Fruit fly (Drosophila melanogaster) whole organism, embryonic: ENCODE data around the gene Sse.
A peak's percentile ranks its signal among the peaks of the same experiment; 100 is the strongest.

ENCODE experiments used
- Adf1 ChIP-seq: fragments of 200-800 bp; sonication (Bioruptor generic); IDR thresholded peaks from 2 replicates; pipeline ENCODE4 v1.3.6; 2022; ENCODE audit warnings: missing biosample characterization, missing genetic modification characterization
- B-H1 ChIP-seq: fragments of 200-800 bp; sonication (Bioruptor generic); IDR thresholded peaks from 3 replicates; pipeline ENCODE4 v1.3.6; 2022; ENCODE audit warnings: missing biosample characterization, missing genetic modification characterization
- CG10431 ChIP-seq: fragments of 200-800 bp; sonication (Bioruptor generic); optimal IDR thresholded peaks from 3 replicates; lab custom pipeline; 2018; ENCODE audit warnings: missing biosample characterization, mild to moderate bottlenecking, missing genetic modification characterization
- CG10543 ChIP-seq: fragments of 200-800 bp; sonication (Bioruptor generic); optimal IDR thresholded peaks from 3 replicates; lab custom pipeline; 2017; ENCODE audit warnings: missing biosample characterization, mild to moderate bottlenecking, missing genetic modification characterization, moderate library complexity
- CG10565 ChIP-seq: fragments of 200-800 bp; sonication (Bioruptor generic); optimal IDR thresholded peaks from 3 replicates; lab custom pipeline; 2016; ENCODE audit warnings: missing biosample characterization, mild to moderate bottlenecking, missing genetic modification characterization
- CG12219 ChIP-seq: fragments of 200-800 bp; sonication (Bioruptor generic); optimal IDR thresholded peaks from 3 replicates; lab custom pipeline; 2018; ENCODE audit warnings: missing biosample characterization, mild to moderate bottlenecking, missing genetic modification characterization
- CG12744 ChIP-seq: fragments of 200-800 bp; sonication (Bioruptor generic); optimal IDR thresholded peaks from 2 replicates; lab custom pipeline; 2016; ENCODE audit warnings: missing biosample characterization, missing genetic modification characterization
- CG1529 ChIP-seq: fragments of 200-800 bp; sonication (Bioruptor generic); optimal IDR thresholded peaks from 3 replicates; lab custom pipeline; 2018; ENCODE audit warnings: missing biosample characterization, missing genetic modification characterization
- CG1602 ChIP-seq: fragments of 200-800 bp; sonication (Bioruptor generic); optimal IDR thresholded peaks from 3 replicates; lab custom pipeline; 2016; ENCODE audit warnings: missing biosample characterization, missing genetic modification characterization
- CG1603 ChIP-seq: fragments of 200-800 bp; sonication (Bioruptor generic); optimal IDR thresholded peaks from 2 replicates; lab custom pipeline; 2019; ENCODE audit warnings: missing biosample characterization, mild to moderate bottlenecking, missing genetic modification characterization, moderate library complexity
- CG16813 ChIP-seq: fragments of 200-800 bp; sonication (Bioruptor generic); IDR thresholded peaks from 3 replicates; pipeline ENCODE4 v1.3.6; 2022; ENCODE audit warnings: missing biosample characterization, missing genetic modification characterization; ENCODE audit not compliant: partially characterized antibody
- CG17186 ChIP-seq: fragments of 200-800 bp; sonication (Bioruptor generic); optimal IDR thresholded peaks from 3 replicates; lab custom pipeline; 2017; ENCODE audit warnings: missing biosample characterization, missing genetic modification reagents, missing genetic modification characterization
- CG17912 ChIP-seq: fragments of 200-800 bp; sonication (Bioruptor generic); optimal IDR thresholded peaks from 2 replicates; lab custom pipeline; 2018; ENCODE audit warnings: missing biosample characterization, mild to moderate bottlenecking, missing genetic modification characterization
- CG18262 ChIP-seq: fragments of 200-800 bp; optimal IDR thresholded peaks from 3 replicates; lab custom pipeline; 2019; ENCODE audit warnings: missing biosample characterization, mild to moderate bottlenecking, missing genetic modification characterization, moderate library complexity
- CG2129 ChIP-seq: fragments of 200-800 bp; sonication (Bioruptor generic); IDR thresholded peaks from 2 replicates; pipeline ENCODE4 v1.3.6; 2022; ENCODE audit warnings: missing biosample characterization, missing genetic modification characterization; ENCODE audit not compliant: partially characterized antibody
- CG6791 ChIP-seq: fragments of 200-800 bp; sonication (Bioruptor generic); IDR thresholded peaks from 3 replicates; pipeline ENCODE4 v1.3.6; 2022; ENCODE audit warnings: missing biosample characterization, missing genetic modification characterization; ENCODE audit not compliant: partially characterized antibody
- CG6813 ChIP-seq: fragments of 200-800 bp; sonication (Bioruptor generic); optimal IDR thresholded peaks from 2 replicates; lab custom pipeline; 2017; ENCODE audit warnings: missing biosample characterization, missing genetic modification characterization, mild to moderate bottlenecking, moderate library complexity, missing genetic modification reagents
- CG7928 ChIP-seq: fragments of 200-800 bp; sonication (Bioruptor generic); optimal IDR thresholded peaks from 2 replicates; lab custom pipeline; 2017; ENCODE audit warnings: missing biosample characterization, mild to moderate bottlenecking, missing genetic modification characterization
- CG7963 ChIP-seq: fragments of 200-800 bp; sonication (Bioruptor generic); IDR thresholded peaks from 3 replicates; pipeline ENCODE4 v1.3.6; 2022; ENCODE audit warnings: missing biosample characterization, missing genetic modification characterization; ENCODE audit not compliant: partially characterized antibody
- CG8281 ChIP-seq: fragments of 200-800 bp; sonication (Bioruptor generic); optimal IDR thresholded peaks from 2 replicates; lab custom pipeline; 2018; ENCODE audit warnings: missing biosample characterization, mild to moderate bottlenecking, missing genetic modification characterization, moderate library complexity
- CG9609 ChIP-seq: fragments of 200-800 bp; sonication (Bioruptor generic); optimal IDR thresholded peaks from 3 replicates; lab custom pipeline; 2016; ENCODE audit warnings: missing biosample characterization, missing genetic modification characterization
- CHES-1-like ChIP-seq: fragments of 200-800 bp; sonication (Bioruptor generic); optimal IDR thresholded peaks from 2 replicates; lab custom pipeline; 2016; ENCODE audit warnings: missing biosample characterization, missing genetic modification characterization
- CTCF ChIP-seq: fragments of 200-800 bp; sonication (Bioruptor generic); optimal IDR thresholded peaks from 2 replicates; lab custom pipeline; 2017; ENCODE audit warnings: missing biosample characterization, mild to moderate bottlenecking, missing genetic modification characterization, moderate library complexity
- Dp ChIP-seq: fragments of 200-800 bp; sonication (Bioruptor generic); optimal IDR thresholded peaks from 2 replicates; lab custom pipeline; 2018; ENCODE audit warnings: missing biosample characterization, mild to moderate bottlenecking, missing genetic modification characterization, moderate library complexity
- HmgZ ChIP-seq: fragments of 200-800 bp; sonication (Bioruptor generic); optimal IDR thresholded peaks from 2 replicates; lab custom pipeline; 2018; ENCODE audit warnings: missing biosample characterization, mild to moderate bottlenecking, missing genetic modification characterization
- Nf-YC ChIP-seq: fragments of 200-800 bp; optimal IDR thresholded peaks from 3 replicates; lab custom pipeline; 2019; ENCODE audit warnings: missing biosample characterization, mild to moderate bottlenecking, missing genetic modification characterization, moderate library complexity
- Oli ChIP-seq: fragments of 200-800 bp; sonication (Bioruptor generic); optimal IDR thresholded peaks from 2 replicates; lab custom pipeline; 2018; ENCODE audit warnings: missing biosample characterization, mild to moderate bottlenecking, missing genetic modification characterization, moderate library complexity
- Poxn ChIP-seq: fragments of 200-800 bp; sonication (Bioruptor generic); IDR thresholded peaks from 2 replicates; pipeline ENCODE4 v1.3.6; 2022; ENCODE audit warnings: missing biosample characterization, missing genetic modification characterization
- Scr ChIP-seq: fragments of 200-800 bp; sonication (Bioruptor generic); IDR thresholded peaks from 2 replicates; pipeline ENCODE4 v1.3.6; 2022; ENCODE audit warnings: missing biosample characterization, missing genetic modification characterization; ENCODE audit not compliant: partially characterized antibody
- Sin3A ChIP-seq: fragments of >200 bp; optimal IDR thresholded peaks from 2 replicates; lab custom pipeline; 2018
- Sox102F ChIP-seq: fragments of 200-800 bp; sonication (Bioruptor generic); optimal IDR thresholded peaks from 2 replicates; lab custom pipeline; 2018; ENCODE audit warnings: missing biosample characterization, mild to moderate bottlenecking, missing genetic modification characterization, moderate library complexity
- Trl ChIP-seq, 3 experiments: fragments of >200 bp in 2 of 3; fragments of 200-800 bp in 1 of 3; sonication (Bioruptor generic) in 1 of 3; optimal IDR thresholded peaks; 2 replicates in 1 of 3; 3 replicates in 2 of 3; lab custom pipeline; 2016 to 2017; ENCODE audit warnings: missing biosample characterization in 1 of 3, missing genetic modification characterization in 1 of 3
- bbx ChIP-seq: fragments of 200-800 bp; sonication (Bioruptor generic); IDR thresholded peaks from 2 replicates; pipeline ENCODE4 v1.3.6; 2022; ENCODE audit warnings: missing biosample characterization, missing genetic modification characterization; ENCODE audit not compliant: partially characterized antibody
- cato ChIP-seq: fragments of 200-800 bp; sonication (Bioruptor generic); optimal IDR thresholded peaks from 2 replicates; lab custom pipeline; 2016; ENCODE audit warnings: missing biosample characterization, missing genetic modification characterization, borderline replicate concordance
- caup ChIP-seq: fragments of 200-800 bp; sonication (Bioruptor generic); optimal IDR thresholded peaks from 3 replicates; lab custom pipeline; 2017; ENCODE audit warnings: missing biosample characterization, mild to moderate bottlenecking, missing genetic modification characterization, moderate library complexity; ENCODE audit not compliant: severe bottlenecking
- dm ChIP-seq: fragments of 200-800 bp; sonication (Bioruptor generic); optimal IDR thresholded peaks from 3 replicates; lab custom pipeline; 2016; ENCODE audit warnings: missing biosample characterization, missing genetic modification characterization
- dmrt99B ChIP-seq: fragments of 200-800 bp; sonication (Bioruptor generic); optimal IDR thresholded peaks from 2 replicates; lab custom pipeline; 2018; ENCODE audit warnings: missing biosample characterization, mild to moderate bottlenecking, missing genetic modification characterization, moderate library complexity
- dysf ChIP-seq: fragments of 200-800 bp; sonication (Bioruptor generic); IDR thresholded peaks from 3 replicates; pipeline ENCODE4 v1.3.6; 2022; ENCODE audit warnings: missing biosample characterization, missing genetic modification characterization
- fd102C ChIP-seq: fragments of 200-800 bp; sonication (Bioruptor generic); optimal IDR thresholded peaks from 2 replicates; lab custom pipeline; 2018; ENCODE audit warnings: missing biosample characterization, mild to moderate bottlenecking, missing genetic modification characterization, moderate library complexity
- grau ChIP-seq: fragments of 200-800 bp; optimal IDR thresholded peaks from 3 replicates; lab custom pipeline; 2019; ENCODE audit warnings: missing biosample characterization, mild to moderate bottlenecking, missing genetic modification characterization, moderate library complexity
- ken ChIP-seq: fragments of 200-800 bp; sonication (Bioruptor generic); IDR thresholded peaks from 3 replicates; pipeline ENCODE4 v1.3.6; 2022; ENCODE audit warnings: missing biosample characterization, missing genetic modification characterization
- knrl ChIP-seq: fragments of 200-800 bp; sonication (Bioruptor generic); IDR thresholded peaks from 3 replicates; pipeline ENCODE4 v1.3.6; 2022; ENCODE audit warnings: missing biosample characterization, missing genetic modification characterization; ENCODE audit not compliant: partially characterized antibody
- lov ChIP-seq, 2 experiments: fragments of 200-800 bp in 1 of 2; fragments of >200 bp in 1 of 2; sonication (Bioruptor generic) in 1 of 2; IDR thresholded peaks in 1 of 2; optimal IDR thresholded peaks in 1 of 2; 2 replicates in 1 of 2; 3 replicates in 1 of 2; pipeline versions ENCODE4 v1.3.6 to Lab custom; 2017 to 2022; ENCODE audit warnings: missing biosample characterization in 1 of 2, missing genetic modification characterization in 1 of 2
- nom ChIP-seq: fragments of 200-800 bp; sonication (Bioruptor generic); optimal IDR thresholded peaks from 2 replicates; lab custom pipeline; 2017; ENCODE audit warnings: missing biosample characterization, missing genetic modification characterization, mild to moderate bottlenecking, moderate library complexity, missing genetic modification reagents
- odd ChIP-seq: fragments of 200-800 bp; sonication (Bioruptor generic); optimal IDR thresholded peaks from 2 replicates; lab custom pipeline; 2017; ENCODE audit warnings: missing biosample characterization, mild to moderate bottlenecking, missing genetic modification characterization
- sd ChIP-seq: fragments of 200-800 bp; sonication (Bioruptor generic); optimal IDR thresholded peaks from 3 replicates; lab custom pipeline; 2018; ENCODE audit warnings: missing biosample characterization, mild to moderate bottlenecking, missing genetic modification characterization, moderate library complexity
- sob ChIP-seq: fragments of 200-800 bp; sonication (Bioruptor generic); IDR thresholded peaks from 2 replicates; pipeline ENCODE4 v1.3.6; 2022; ENCODE audit warnings: missing biosample characterization, missing genetic modification characterization
- vvl ChIP-seq: fragments of 200-800 bp; sonication (Bioruptor generic); IDR thresholded peaks from 2 replicates; pipeline ENCODE4 v1.3.6; 2022; ENCODE audit warnings: missing biosample characterization, missing genetic modification characterization
- wdn ChIP-seq: fragments of 200-800 bp; sonication (Bioruptor generic); IDR thresholded peaks from 2 replicates; pipeline ENCODE4 v1.3.6; 2022; ENCODE audit warnings: missing biosample characterization, missing genetic modification characterization

The Sse gene

DNA sequence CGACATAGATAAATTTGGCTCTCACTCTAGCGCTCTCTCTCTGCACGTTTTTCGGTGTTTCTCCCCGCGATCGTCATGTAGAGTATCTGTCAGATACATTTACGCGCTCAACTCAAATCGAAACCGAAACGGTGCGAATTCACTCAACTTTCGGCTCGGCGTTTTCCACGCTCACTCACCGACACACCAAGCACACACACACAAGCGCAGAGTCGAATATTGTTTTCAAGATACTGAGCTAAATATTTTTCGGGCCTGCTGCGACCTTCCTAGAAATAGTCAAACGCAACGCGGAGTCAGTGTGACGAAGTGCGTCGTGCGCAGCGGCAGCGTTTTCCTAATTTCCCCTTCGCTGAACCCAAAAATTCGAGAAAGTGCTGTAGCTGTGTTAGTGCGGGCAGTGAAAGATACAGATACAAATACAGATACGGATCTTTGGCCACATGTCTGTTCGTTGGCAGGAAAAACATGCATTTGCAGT, 7.6 kb downstream of the Sse start, which contains the start of gene lin-28 (continued):
- TF ChIP-seq CG18262 (peak; percentile 14), Poxn (no peak), caup (no peak), CG1602 (GFP tag; lab: Kevin White, UChicago) (no peak), dysf (GFP tag; lab: Robert Waterston, UW) (no peak), dm (GFP tag; lab: Kevin White, UChicago) (peak; percentile 70), CG12219 (GFP tag; lab: Kevin White, UChicago) (no peak), CG17912 (no peak), bbx (GFP tag; lab: Robert Waterston, UW) (peak; percentile 81), CG10543 (GFP tag; lab: Kevin White, UChicago) (peak; percentile 85), CG8281 (tag; lab: Kevin White, UChicago) (peak; percentile 83), CG17186 (GFP tag; lab: Kevin White, UChicago) (no peak), dmrt99B (tag; lab: Kevin White, UChicago) (no peak), vvl (GFP tag; lab: Robert Waterston, UW) (peak; percentile 50; the same call in 1 of the 2 replicates), Sox102F (no peak), CG16813 (no peak), CG7963 (GFP tag; lab: Robert Waterston, UW) (peak; percentile 41; the same call in 1 of the 3 replicates), Sin3A (lab: Kevin White, UChicago) (no peak), sd (tag; lab: Kevin White, UChicago) (peak; percentile 74), CG7928 (GFP tag; lab: Kevin White, UChicago) (no peak), Adf1 (GFP tag; lab: Robert Waterston, UW) (peak; percentile 67), CTCF (GFP tag; lab: Kevin White, UChicago) (no peak), wdn (GFP tag; lab: Robert Waterston, UW) (no peak), ken (GFP tag; lab: Robert Waterston, UW) (0 out of 3 replicates have a peak, but pooled peaks have one; percentile 15), fd102C (GFP tag; lab: Kevin White, UChicago) (peak; percentile 19), Trl (optimal IDR thresholded peaks at IDR 0.05; lab: Kevin White, UChicago) (peak; percentile 81 to 83), Trl (GFP tag; optimal IDR thresholded peaks at IDR 0.05; lab: Kevin White, UChicago) (peak; percentile 6), CG6813 (GFP tag; lab: Kevin White, UChicago) (no peak), CG1603 (no peak), grau (tag; lab: Kevin White, UChicago) (no peak), CG12744 (GFP tag; lab: Kevin White, UChicago) (no peak), B-H1 (GFP tag; lab: Robert Waterston, UW) (no peak), CG1529 (GFP tag; lab: Kevin White, UChicago) (no peak), Oli (no peak), sob (GFP tag; lab: Robert Waterston, UW) (no peak), CG10565 (GFP tag; lab: Kevin White, UChicago) (no peak), nom (GFP tag; lab: Kevin White, UChicago) (no peak), Scr (peak; percentile 31), Nf-YC (tag; lab: Kevin White, UChicago) (peak; percentile 82), Dp (GFP tag; lab: Kevin White, UChicago) (no peak), lov (optimal IDR thresholded peaks at IDR 0.05; lab: Kevin White, UChicago) (no peak), lov (GFP tag; IDR thresholded peaks at IDR 0.05; lab: Robert Waterston, UW) (0 out of 3 replicates have a peak, but pooled peaks have one; percentile 52), knrl (0 out of 3 replicates have a peak, but pooled peaks have one; percentile 43), CG10431 (GFP tag; lab: Kevin White, UChicago) (peak; percentile 84), HmgZ (no peak), CG2129 (GFP tag; lab: Robert Waterston, UW) (no peak), CG9609 (GFP tag; lab: Kevin White, UChicago) (no peak), CG6791 (peak; percentile 65; the same call in 2 of the 3 replicates), CHES-1-like (GFP tag; lab: Kevin White, UChicago) (peak; percentile 44), cato (GFP tag; lab: Kevin White, UChicago) (no peak), odd (GFP tag; lab: Kevin White, UChicago) (no peak)
